Worm (Caenorhabditis elegans) whole organism, L2 larva: Measurements from ENCODE around the gene ZK418.11.

Source experiments
- R02D3.7 ChIP-seq: fragments of 150-350 bp; optimal IDR thresholded peaks from 2 replicates; lab custom pipeline; 2014; ENCODE audit warnings: missing biosample characterization, missing genetic modification characterization
- ama-1 ChIP-seq: fragments of 150-350 bp; optimal IDR thresholded peaks from 2 replicates; lab custom pipeline; 2018; ENCODE audit warnings: inconsistent platforms
- ceh-82 ChIP-seq: fragments of 150-350 bp; optimal IDR thresholded peaks from 2 replicates; lab custom pipeline; 2014; ENCODE audit warnings: missing biosample characterization, missing genetic modification characterization
- nhr-11 ChIP-seq: fragments of 150-350 bp; optimal IDR thresholded peaks from 2 replicates; lab custom pipeline; 2014; ENCODE audit warnings: missing biosample characterization, missing genetic modification characterization
- nhr-237 ChIP-seq: fragments of 150-350 bp; optimal IDR thresholded peaks from 2 replicates; lab custom pipeline; 2014; ENCODE audit warnings: missing biosample characterization, missing genetic modification characterization
- nhr-6 ChIP-seq: fragments of 150-350 bp; optimal IDR thresholded peaks from 2 replicates; lab custom pipeline; 2014; ENCODE audit warnings: missing biosample characterization, missing genetic modification characterization
- snpc-4 ChIP-seq: fragments of 150-350 bp; optimal IDR thresholded peaks from 2 replicates; lab custom pipeline; 2014; ENCODE audit warnings: missing biosample characterization, missing genetic modification characterization
- unc-39 ChIP-seq: fragments of 150-350 bp; optimal IDR thresholded peaks from 2 replicates; lab custom pipeline; 2014; ENCODE audit warnings: missing biosample characterization, missing genetic modification characterization

ce11 chrIII:7087180-7087579 is 12.9 kb upstream of the ZK418.11 start:
- TF ChIP-seq nhr-11 (tag; lab: Kevin White, UChicago) (no peak), nhr-6 (no peak), unc-39 (tag; lab: Kevin White, UChicago) (no peak), ama-1 (lab: Kevin White, UChicago) (no peak), snpc-4 (tag; lab: Kevin White, UChicago) (no peak), ceh-82 (tag; lab: Kevin White, UChicago) (no peak), R02D3.7 (tag; lab: Kevin White, UChicago) (no peak), nhr-237 (tag; lab: Kevin White, UChicago) (no peak)
